Fruit fly (Drosophila melanogaster) whole organism, adult: ENCODE data around the gene MnM.
A peak's percentile ranks its signal among the peaks of the same experiment; 100 is the strongest.

Experiments
- CG11617 ChIP-seq: fragments of 200-800 bp; sonication (Bioruptor generic); optimal IDR thresholded peaks from 2 replicates; lab custom pipeline; 2017; ENCODE audit warnings: mild to moderate bottlenecking, missing biosample characterization, missing genetic modification reagents, missing genetic modification characterization
- CG12768 ChIP-seq: fragments of 200-800 bp; sonication (Bioruptor generic); optimal IDR thresholded peaks from 2 replicates; lab custom pipeline; 2017; ENCODE audit warnings: missing biosample characterization, missing genetic modification characterization, mild to moderate bottlenecking, moderate library complexity, missing genetic modification reagents
- CG14711 ChIP-seq: fragments of 200-800 bp; sonication (Bioruptor generic); optimal IDR thresholded peaks from 2 replicates; lab custom pipeline; 2018; ENCODE audit warnings: missing biosample characterization, mild to moderate bottlenecking, missing genetic modification characterization, moderate library complexity
- CG1620 ChIP-seq: fragments of 200-800 bp; sonication (Bioruptor generic); optimal IDR thresholded peaks from 2 replicates; lab custom pipeline; 2016; ENCODE audit warnings: missing biosample characterization, missing genetic modification characterization
- CG33017 ChIP-seq: fragments of 200-800 bp; sonication (Bioruptor generic); optimal IDR thresholded peaks from 2 replicates; lab custom pipeline; 2018; ENCODE audit warnings: missing biosample characterization, mild to moderate bottlenecking, missing genetic modification characterization, moderate library complexity
- CG5204 ChIP-seq: fragments of 200-800 bp; sonication (Bioruptor generic); optimal IDR thresholded peaks from 2 replicates; lab custom pipeline; 2016; ENCODE audit warnings: missing biosample characterization, missing genetic modification characterization
- CG7045 ChIP-seq: fragments of 200-800 bp; sonication (Bioruptor generic); optimal IDR thresholded peaks from 2 replicates; lab custom pipeline; 2017; ENCODE audit warnings: missing biosample characterization, mild to moderate bottlenecking, missing genetic modification characterization
- CG7101 ChIP-seq: fragments of 200-800 bp; sonication (Bioruptor generic); optimal IDR thresholded peaks from 2 replicates; lab custom pipeline; 2018; ENCODE audit warnings: missing biosample characterization, mild to moderate bottlenecking, missing genetic modification characterization, moderate library complexity
- Clk ChIP-seq: fragments of 200-800 bp; sonication (Bioruptor generic); optimal IDR thresholded peaks from 2 replicates; lab custom pipeline; 2017; ENCODE audit warnings: missing biosample characterization, missing genetic modification characterization
- Crg-1 ChIP-seq: fragments of 200-800 bp; sonication (Bioruptor generic); optimal IDR thresholded peaks from 2 replicates; lab custom pipeline; 2016; ENCODE audit warnings: missing biosample characterization, missing genetic modification characterization
- Hr96 ChIP-seq: fragments of 200-800 bp; sonication (Bioruptor generic); optimal IDR thresholded peaks from 2 replicates; lab custom pipeline; 2016; ENCODE audit warnings: missing biosample characterization, missing genetic modification characterization
- Mnt ChIP-seq: fragments of 200-800 bp; sonication (Bioruptor generic); optimal IDR thresholded peaks from 2 replicates; lab custom pipeline; 2016; ENCODE audit warnings: missing biosample characterization, mild to moderate bottlenecking, missing genetic modification characterization
- bab1 ChIP-seq: fragments of 200-800 bp; sonication (Bioruptor generic); optimal IDR thresholded peaks from 3 replicates; lab custom pipeline; 2019; ENCODE audit warnings: missing biosample characterization, mild to moderate bottlenecking, missing genetic modification characterization, moderate library complexity
- cic ChIP-seq: fragments of 200-800 bp; sonication (Bioruptor generic); optimal IDR thresholded peaks from 2 replicates; lab custom pipeline; 2017; ENCODE audit warnings: missing biosample characterization, mild to moderate bottlenecking, missing genetic modification characterization, moderate library complexity
- cnc ChIP-seq, 2 experiments: fragments of >200 bp; optimal IDR thresholded peaks; 2 replicates each; lab custom pipeline; 2017
- kay ChIP-seq: fragments of 200-800 bp; sonication (Bioruptor generic); peaks from one replicate; lab custom pipeline; 2016; ENCODE audit warnings: missing biosample characterization, missing genetic modification characterization, borderline replicate concordance
- ovo ChIP-seq: fragments of 200-800 bp; sonication (Bioruptor generic); optimal IDR thresholded peaks from 2 replicates; lab custom pipeline; 2016; ENCODE audit warnings: missing biosample characterization, missing genetic modification characterization
- pad ChIP-seq: fragments of 200-800 bp; sonication (Bioruptor generic); optimal IDR thresholded peaks from 3 replicates; lab custom pipeline; 2017; ENCODE audit warnings: missing biosample characterization, missing genetic modification characterization, mild to moderate bottlenecking, moderate library complexity, missing genetic modification reagents
- tj ChIP-seq: fragments of 200-800 bp; sonication (Bioruptor generic); optimal IDR thresholded peaks from 3 replicates; lab custom pipeline; 2017; ENCODE audit warnings: missing biosample characterization, mild to moderate bottlenecking, missing genetic modification characterization, moderate library complexity
- toe ChIP-seq: fragments of 200-800 bp; sonication (Bioruptor generic); optimal IDR thresholded peaks from 2 replicates; lab custom pipeline; 2016; ENCODE audit warnings: missing biosample characterization, missing genetic modification characterization

MnM gene

dm6 chr3L:3204348-3204747 is 26.0 kb upstream of the MnM start, which contains the start of gene CG33159:
TSS of gene CG33159 (minus strand) at chr3L:3204448.
- no peak for TF ChIP-seq CG12768 (GFP tag; lab: Kevin White, UChicago)
- TF ChIP-seq pad: no peak
- TF ChIP-seq tj (GFP tag; lab: Kevin White, UChicago): no peak
- TF ChIP-seq cnc (optimal IDR thresholded peaks at IDR 0.05; lab: Kevin White, UChicago): no peak
- TF ChIP-seq toe (GFP tag; lab: Kevin White, UChicago): no peak
- no peak for TF ChIP-seq CG5204 (GFP tag; lab: Kevin White, UChicago)
- TF ChIP-seq Crg-1 (GFP tag; lab: Kevin White, UChicago): no peak
- TF ChIP-seq CG7045: no peak
- no peak for TF ChIP-seq CG14711 (tag; lab: Kevin White, UChicago)
- TF ChIP-seq CG11617 (GFP tag; lab: Kevin White, UChicago): no peak
- TF ChIP-seq ovo (GFP tag; lab: Kevin White, UChicago): no peak
- TF ChIP-seq CG1620: no peak
- no peak for TF ChIP-seq CG33017
- TF ChIP-seq Clk (GFP tag; lab: Kevin White, UChicago): no peak
- no peak for TF ChIP-seq kay (GFP tag; lab: Kevin White, UChicago)
- TF ChIP-seq cic (GFP tag; lab: Kevin White, UChicago): no peak

DNA sequence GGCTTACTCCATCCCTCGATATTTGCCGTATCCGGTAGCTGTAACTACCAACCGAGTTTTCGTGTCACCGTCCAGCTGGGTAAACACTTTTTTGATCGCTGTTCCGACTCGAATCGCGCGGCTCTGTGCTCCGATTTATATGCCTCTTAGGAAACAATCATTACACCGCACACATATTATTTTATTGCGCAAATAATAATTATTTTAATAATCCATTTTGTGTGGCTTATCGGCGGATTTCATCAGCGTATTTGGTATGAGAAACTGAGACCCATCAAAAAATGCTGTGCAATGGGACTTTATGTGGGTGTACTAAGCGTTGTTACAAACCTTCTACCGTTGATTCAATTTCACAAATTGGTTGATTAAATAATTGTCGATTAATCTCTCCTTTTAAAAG is 24.7 kb upstream of the MnM start, which contains the start of gene CG32271:
Gene CG32271 (minus strand): TSS at position 101 of the 400 bp plus-strand sequence.
- TF ChIP-seq tj (GFP tag; lab: Kevin White, UChicago) (no peak), kay (GFP tag; lab: Kevin White, UChicago) (no peak), Hr96 (no peak)

DNA sequence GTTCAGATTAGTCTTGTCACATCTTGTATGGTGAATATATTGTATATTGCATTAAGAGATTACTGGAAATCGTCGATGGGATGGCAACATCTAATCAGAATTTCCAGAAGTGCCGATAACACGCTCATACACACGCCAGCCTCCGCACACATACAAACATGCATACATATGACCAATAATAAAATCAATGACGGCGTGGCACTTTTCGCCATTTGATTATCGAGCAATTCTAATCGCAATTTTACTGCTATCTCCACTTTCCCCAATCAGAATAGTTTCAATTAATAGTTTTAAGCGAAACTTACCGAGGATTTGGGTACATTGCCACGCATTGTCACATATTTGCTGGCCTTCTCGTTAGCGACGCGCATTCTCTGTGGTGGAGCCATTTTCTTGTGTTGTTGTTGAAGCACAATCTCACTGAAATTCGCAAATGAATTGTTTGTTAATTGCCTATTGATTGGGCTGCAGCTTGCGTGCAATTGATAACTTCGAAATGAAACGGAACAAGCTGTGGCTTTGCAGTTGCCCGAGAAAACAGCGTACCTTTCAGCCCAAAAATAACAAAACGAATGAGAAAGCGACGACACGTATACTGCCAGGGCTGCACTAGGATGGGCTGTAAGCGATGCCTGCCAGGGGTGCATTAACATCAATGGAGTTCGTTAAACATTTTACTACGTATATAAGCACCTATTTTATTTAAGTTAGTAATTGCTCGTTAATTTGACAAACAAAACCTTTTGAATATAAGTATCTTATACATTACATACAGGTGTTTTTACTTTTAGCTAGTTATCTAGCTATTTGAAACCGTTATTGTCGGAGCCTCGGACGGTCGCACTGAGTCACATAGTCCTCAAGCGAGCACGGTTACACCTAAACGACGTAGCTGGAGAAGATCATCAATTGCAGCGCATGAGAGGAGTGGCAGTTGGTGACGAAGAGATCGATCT is 20.3 kb upstream of the MnM start, which contains the start of the genes CG32276 and gry:
Gene CG32276 (minus strand): TSS at position 601 of the 956 bp plus-strand sequence.
Gene gry (plus strand): TSS at position 644 of the 956 bp plus-strand sequence.
- peak; percentile 91 for TF ChIP-seq ovo (GFP tag; lab: Kevin White, UChicago)
- peak; percentile 87 for TF ChIP-seq Hr96
- TF ChIP-seq CG14711 (tag; lab: Kevin White, UChicago): peak; percentile 81
- peak; percentile 58 for TF ChIP-seq cic (GFP tag; lab: Kevin White, UChicago)
- peak; percentile 93 for TF ChIP-seq toe (GFP tag; lab: Kevin White, UChicago)
- TF ChIP-seq CG12768 (GFP tag; lab: Kevin White, UChicago): peak; percentile 78
- TF ChIP-seq CG11617 (GFP tag; lab: Kevin White, UChicago): peak; percentile 87
- TF ChIP-seq CG7101 (tag; lab: Kevin White, UChicago): peak; percentile 88
- peak; percentile 82 for TF ChIP-seq CG1620
- TF ChIP-seq CG33017: peak; percentile 62
- TF ChIP-seq kay (GFP tag; lab: Kevin White, UChicago): no peak
- peak; percentile 82 for TF ChIP-seq CG5204 (GFP tag; lab: Kevin White, UChicago)
- peak; percentile 71 for TF ChIP-seq pad
- TF ChIP-seq CG7045: peak; percentile 82
- peak; percentile 49 for TF ChIP-seq Clk (GFP tag; lab: Kevin White, UChicago)
- peak; percentile 65 for TF ChIP-seq tj (GFP tag; lab: Kevin White, UChicago)
- TF ChIP-seq bab1 (GFP tag; lab: Kevin White, UChicago): peak; percentile 91
- peak; percentile 90 for TF ChIP-seq Mnt (GFP tag; lab: Kevin White, UChicago)
- no peak for TF ChIP-seq cnc (optimal IDR thresholded peaks at IDR 0.05; lab: Kevin White, UChicago)
- peak; percentile 74 for TF ChIP-seq Crg-1 (GFP tag; lab: Kevin White, UChicago)

DNA sequence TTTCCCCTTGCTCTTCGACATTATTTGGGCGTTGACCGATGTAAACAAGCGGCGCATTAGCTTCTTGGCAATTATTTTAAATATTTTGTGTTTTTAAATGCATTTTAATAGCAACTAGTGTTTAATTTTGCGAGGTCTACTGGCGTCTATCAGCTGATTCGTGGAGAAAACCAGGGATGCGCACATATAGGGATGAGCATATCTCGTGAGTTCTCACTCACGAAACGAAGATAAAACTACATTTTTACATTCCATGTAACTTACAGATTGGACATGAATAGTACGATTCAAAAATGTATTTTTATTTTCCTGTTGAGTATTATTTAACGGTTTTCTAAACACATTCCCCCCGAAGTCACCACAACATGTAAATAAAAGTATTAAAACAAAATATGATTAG is 19.1 kb upstream of the MnM start, which contains the start of gene CG14966:
Gene CG14966 (minus strand): TSS at position 168 of the 400 bp plus-strand sequence.
- peak; percentile 57 for TF ChIP-seq Mnt (GFP tag; lab: Kevin White, UChicago)
- TF ChIP-seq CG1620: peak; percentile 32
- no peak for TF ChIP-seq cnc (optimal IDR thresholded peaks at IDR 0.05; lab: Kevin White, UChicago)
- TF ChIP-seq bab1 (GFP tag; lab: Kevin White, UChicago): peak; percentile 80
- no peak for TF ChIP-seq kay (GFP tag; lab: Kevin White, UChicago)
- TF ChIP-seq cic (GFP tag; lab: Kevin White, UChicago): peak; percentile 2
- TF ChIP-seq CG7101 (tag; lab: Kevin White, UChicago): peak; percentile 50
- TF ChIP-seq CG7045: peak; percentile 5
- peak; percentile 23 for TF ChIP-seq toe (GFP tag; lab: Kevin White, UChicago)
- peak; percentile 6 for TF ChIP-seq CG33017
- no peak for TF ChIP-seq Clk (GFP tag; lab: Kevin White, UChicago)
- TF ChIP-seq tj (GFP tag; lab: Kevin White, UChicago): peak; percentile 32
- no peak for TF ChIP-seq Hr96
- TF ChIP-seq CG11617 (GFP tag; lab: Kevin White, UChicago): peak; percentile 40
- no peak for TF ChIP-seq Crg-1 (GFP tag; lab: Kevin White, UChicago)
- TF ChIP-seq CG14711 (tag; lab: Kevin White, UChicago): no peak
- TF ChIP-seq ovo (GFP tag; lab: Kevin White, UChicago): peak; percentile 54

dm6 chr3L:3194059-3194458 is 15.7 kb upstream of the MnM start:
- TF ChIP-seq Mnt (GFP tag; lab: Kevin White, UChicago) (peak; percentile 77), CG5204 (GFP tag; lab: Kevin White, UChicago) (peak; percentile 46), tj (GFP tag; lab: Kevin White, UChicago) (peak; percentile 58), Crg-1 (GFP tag; lab: Kevin White, UChicago) (peak; percentile 40), CG1620 (peak; percentile 59), ovo (GFP tag; lab: Kevin White, UChicago) (no peak), bab1 (GFP tag; lab: Kevin White, UChicago) (peak; percentile 87), kay (GFP tag; lab: Kevin White, UChicago) (no peak), CG7101 (tag; lab: Kevin White, UChicago) (peak; percentile 94), cnc (optimal IDR thresholded peaks at IDR 0.05; lab: Kevin White, UChicago) (no peak), CG33017 (peak; percentile 95), CG11617 (GFP tag; lab: Kevin White, UChicago) (peak; percentile 86), CG12768 (GFP tag; lab: Kevin White, UChicago) (peak; percentile 87), cic (GFP tag; lab: Kevin White, UChicago) (peak; percentile 48), Clk (GFP tag; lab: Kevin White, UChicago) (peak; percentile 41), toe (GFP tag; lab: Kevin White, UChicago) (no peak), pad (peak; percentile 70), CG14711 (tag; lab: Kevin White, UChicago) (peak; percentile 94), CG7045 (peak; percentile 88), Hr96 (peak; percentile 35)
